Worm (Caenorhabditis elegans) whole organism, mixed stage, embryonic: ENCODE results near the gene idpp-2.

Experiments used
- M03D4.4 ChIP-seq: sonication (generic microtip); optimal IDR thresholded peaks from 2 replicates; lab custom pipeline; 2017; ENCODE audit warnings: mild to moderate bottlenecking, missing genetic modification characterization, missing compliant biosample characterization
- bed-3 ChIP-seq: fragments of 200-800 bp; sonication (Bioruptor generic); optimal IDR thresholded peaks from 3 replicates; lab custom pipeline; 2018; ENCODE audit warnings: mild to moderate bottlenecking, missing genetic modification characterization, moderate library complexity, missing compliant biosample characterization
- blmp-1 ChIP-seq: fragments of 150-350 bp; optimal IDR thresholded peaks from 2 replicates; lab custom pipeline; 2014; ENCODE audit warnings: missing biosample characterization, missing genetic modification characterization
- ceh-39 ChIP-seq: fragments of 150-350 bp; optimal IDR thresholded peaks from 2 replicates; lab custom pipeline; 2014; ENCODE audit warnings: missing biosample characterization, missing genetic modification characterization
- ceh-43 ChIP-seq: fragments of 200-800 bp; sonication (Bioruptor generic); optimal IDR thresholded peaks from 2 replicates; lab custom pipeline; 2018; ENCODE audit warnings: mild to moderate bottlenecking, missing genetic modification characterization, moderate library complexity, missing compliant biosample characterization
- ceh-83 ChIP-seq: fragments of 200-800 bp; sonication (Bioruptor generic); optimal IDR thresholded peaks from 2 replicates; lab custom pipeline; 2018; ENCODE audit warnings: mild to moderate bottlenecking, missing genetic modification characterization, missing compliant biosample characterization
- ces-1 ChIP-seq: fragments of 150-350 bp; optimal IDR thresholded peaks from 2 replicates; lab custom pipeline; 2014; ENCODE audit warnings: missing biosample characterization, missing genetic modification reagents, missing genetic modification characterization
- cnd-1 ChIP-seq: fragments of 200-800 bp; sonication (Bioruptor generic); optimal IDR thresholded peaks from 2 replicates; lab custom pipeline; 2018; ENCODE audit warnings: mild to moderate bottlenecking, missing genetic modification characterization, missing compliant biosample characterization
- drap-1 ChIP-seq: fragments of 200-800 bp; sonication (Bioruptor generic); optimal IDR thresholded peaks from 3 replicates; lab custom pipeline; 2018; ENCODE audit warnings: mild to moderate bottlenecking, missing genetic modification characterization, missing compliant biosample characterization
- elt-1 ChIP-seq: sonication (generic microtip); optimal IDR thresholded peaks from 2 replicates; lab custom pipeline; 2017; ENCODE audit warnings: missing genetic modification characterization, mild to moderate bottlenecking, missing compliant biosample characterization, antibody characterized with exemption, moderate library complexity, borderline replicate concordance; ENCODE audit not compliant: insufficient read depth
- ham-2 ChIP-seq: fragments of 200-800 bp; sonication (Bioruptor generic); optimal IDR thresholded peaks from 2 replicates; lab custom pipeline; 2018; ENCODE audit warnings: mild to moderate bottlenecking, missing genetic modification characterization, missing compliant biosample characterization
- hlh-1 ChIP-seq: fragments of 150-350 bp; optimal IDR thresholded peaks from 2 replicates; lab custom pipeline; 2014; ENCODE audit warnings: missing biosample characterization, missing genetic modification reagents, missing genetic modification characterization
- lin-13 ChIP-seq: fragments of 150-350 bp; optimal IDR thresholded peaks from 2 replicates; lab custom pipeline; 2014; ENCODE audit warnings: missing biosample characterization, missing genetic modification characterization
- lsy-2 ChIP-seq: fragments of 150-350 bp; optimal IDR thresholded peaks from 2 replicates; lab custom pipeline; 2014; ENCODE audit warnings: missing biosample characterization, missing genetic modification characterization
- mab-5 ChIP-seq: fragments of 150-350 bp; optimal IDR thresholded peaks from 2 replicates; lab custom pipeline; 2014; ENCODE audit warnings: missing biosample characterization, missing genetic modification characterization
- mep-1 ChIP-seq: fragments of 150-350 bp; optimal IDR thresholded peaks from 2 replicates; lab custom pipeline; 2017; ENCODE audit warnings: missing biosample characterization, missing genetic modification reagents, missing genetic modification characterization, inconsistent platforms
- mls-2 ChIP-seq: sonication (generic microtip); optimal IDR thresholded peaks from 2 replicates; lab custom pipeline; 2016; ENCODE audit warnings: mild to moderate bottlenecking, missing genetic modification characterization, moderate library complexity, missing compliant biosample characterization
- nhr-12 ChIP-seq: fragments of 150-350 bp; optimal IDR thresholded peaks from 2 replicates; lab custom pipeline; 2014; ENCODE audit warnings: missing biosample characterization, missing genetic modification characterization
- nhr-2 ChIP-seq: fragments of 150-350 bp; optimal IDR thresholded peaks from 2 replicates; lab custom pipeline; 2014; ENCODE audit warnings: missing biosample characterization, missing genetic modification characterization
- nhr-237 ChIP-seq: fragments of 150-350 bp; optimal IDR thresholded peaks from 2 replicates; lab custom pipeline; 2014; ENCODE audit warnings: missing biosample characterization, missing genetic modification characterization
- nhr-28 ChIP-seq: fragments of 150-350 bp; optimal IDR thresholded peaks from 2 replicates; lab custom pipeline; 2014; ENCODE audit warnings: missing biosample characterization, missing genetic modification characterization
- nhr-76 ChIP-seq: sonication (generic microtip); optimal IDR thresholded peaks from 2 replicates; lab custom pipeline; 2017; ENCODE audit warnings: missing biosample characterization, missing genetic modification characterization
- pha-4 ChIP-seq: fragments of 150-350 bp; optimal IDR thresholded peaks from 2 replicates; lab custom pipeline; 2018; ENCODE audit warnings: missing biosample characterization, missing genetic modification reagents, missing genetic modification characterization
- sem-2 ChIP-seq: fragments of 200-800 bp; sonication (Bioruptor generic); optimal IDR thresholded peaks from 2 replicates; lab custom pipeline; 2018; ENCODE audit warnings: mild to moderate bottlenecking, missing genetic modification characterization, missing compliant biosample characterization
- sptf-1 ChIP-seq: sonication (generic microtip); optimal IDR thresholded peaks from 2 replicates; lab custom pipeline; 2017; ENCODE audit warnings: mild to moderate bottlenecking, missing genetic modification characterization, moderate library complexity, missing compliant biosample characterization
- tbx-8 ChIP-seq: fragments of 200-800 bp; sonication (Bioruptor generic); optimal IDR thresholded peaks from 2 replicates; lab custom pipeline; 2018; ENCODE audit warnings: mild to moderate bottlenecking, missing genetic modification characterization, moderate library complexity, missing compliant biosample characterization
- unc-120 ChIP-seq: sonication (generic microtip); optimal IDR thresholded peaks from 2 replicates; lab custom pipeline; 2017; ENCODE audit warnings: missing genetic modification characterization, missing compliant biosample characterization; ENCODE audit not compliant: poor library complexity, severe bottlenecking
- unc-39 ChIP-seq: fragments of 150-350 bp; optimal IDR thresholded peaks from 2 replicates; lab custom pipeline; 2014; ENCODE audit warnings: missing biosample characterization, missing genetic modification characterization
- unc-62 ChIP-seq: fragments of 150-350 bp; optimal IDR thresholded peaks from 2 replicates; lab custom pipeline; 2014; ENCODE audit warnings: missing biosample characterization, missing genetic modification reagents, missing genetic modification characterization
- zip-8 ChIP-seq: fragments of 150-350 bp; optimal IDR thresholded peaks from 2 replicates; lab custom pipeline; 2014; ENCODE audit warnings: missing biosample characterization, missing genetic modification characterization
- ztf-11 ChIP-seq: fragments of 150-350 bp; optimal IDR thresholded peaks from 2 replicates; lab custom pipeline; 2014; ENCODE audit warnings: missing biosample characterization, missing genetic modification characterization

idpp-2 gene

ce11 chrV:11158-11557, 9.7 kb downstream of the idpp-2 start:
- TF ChIP-seq ces-1 (GFP tag; lab: Kevin White, UChicago) (peak; percentile 68), tbx-8 (GFP tag; lab: Kevin White, UChicago) (no peak)

- TF ChIP-seq unc-62 (GFP tag; lab: Kevin White, UChicago) (no peak), nhr-28 (tag; lab: Kevin White, UChicago) (no peak), lin-13 (tag; lab: Kevin White, UChicago) (no peak), ham-2 (GFP tag; lab: Kevin White, UChicago) (no peak), mep-1 (tag; lab: Kevin White, UChicago) (no peak), nhr-76 (tag; lab: Kevin White, UChicago) (no peak), drap-1 (GFP tag; lab: Kevin White, UChicago) (no peak), ces-1 (GFP tag; lab: Kevin White, UChicago) (no peak), ceh-43 (no peak), ceh-39 (tag; lab: Kevin White, UChicago) (no peak), elt-1 (tag; lab: Kevin White, UChicago) (no peak)
Observed at ce11 chrV:11708-12107, 10.3 kb downstream of the idpp-2 start.

ce11 chrV:16067-16845, 14.8 kb downstream of the idpp-2 start:
- TF ChIP-seq sptf-1 (tag; lab: Kevin White, UChicago): peak; percentile 40
- no peak for TF ChIP-seq nhr-2 (tag; lab: Kevin White, UChicago)

- no peak for TF ChIP-seq pha-4 (tag; lab: Kevin White, UChicago)
- TF ChIP-seq zip-8 (tag; lab: Kevin White, UChicago): no peak
- TF ChIP-seq mab-5 (tag; lab: Kevin White, UChicago): no peak
- no peak for TF ChIP-seq unc-39 (tag; lab: Kevin White, UChicago)
- no peak for TF ChIP-seq nhr-12
- no peak for TF ChIP-seq hlh-1
- no peak for TF ChIP-seq ztf-11 (tag; lab: Kevin White, UChicago)
- TF ChIP-seq tbx-8 (GFP tag; lab: Kevin White, UChicago): no peak
- no peak for TF ChIP-seq nhr-2 (tag; lab: Kevin White, UChicago)
- TF ChIP-seq blmp-1 (tag; lab: Kevin White, UChicago): no peak
Observed at ce11 chrV:20518-20917, 19.1 kb downstream of the idpp-2 start, which contains the start of gene egl-8. Gene egl-8 (plus strand): TSS chrV:20818.

- no peak for TF ChIP-seq nhr-237 (tag; lab: Kevin White, UChicago)
- no peak for TF ChIP-seq unc-62 (GFP tag; lab: Kevin White, UChicago)
- TF ChIP-seq, all 35 proteins: peak for 0
Observed at ce11 chrV:21848-22247, 20.4 kb downstream of the idpp-2 start.

- no peak for TF ChIP-seq sptf-1 (tag; lab: Kevin White, UChicago)
- TF ChIP-seq mab-5 (tag; lab: Kevin White, UChicago): no peak
- no peak for TF ChIP-seq ces-1 (GFP tag; lab: Kevin White, UChicago)
Observed at ce11 chrV:24181-24580, 22.7 kb downstream of the idpp-2 start.

ce11 chrV:27604-28003, 26.2 kb downstream of the idpp-2 start:
- TF ChIP-seq ceh-83 (GFP tag; lab: Kevin White, UChicago) (no peak), sem-2 (GFP tag; lab: Kevin White, UChicago) (no peak), mab-5 (tag; lab: Kevin White, UChicago) (no peak), unc-39 (tag; lab: Kevin White, UChicago) (no peak), mls-2 (tag; lab: Kevin White, UChicago) (no peak), unc-120 (no peak), ham-2 (GFP tag; lab: Kevin White, UChicago) (no peak), nhr-76 (tag; lab: Kevin White, UChicago) (no peak), pha-4 (tag; lab: Kevin White, UChicago) (no peak), lsy-2 (no peak), M03D4.4 (tag; lab: Kevin White, UChicago) (no peak), bed-3 (GFP tag; lab: Kevin White, UChicago) (no peak), zip-8 (tag; lab: Kevin White, UChicago) (no peak), cnd-1 (tag; lab: Kevin White, UChicago) (no peak), nhr-2 (tag; lab: Kevin White, UChicago) (no peak), mep-1 (tag; lab: Kevin White, UChicago) (no peak), drap-1 (GFP tag; lab: Kevin White, UChicago) (no peak), lin-13 (tag; lab: Kevin White, UChicago) (no peak)
